Worm (Caenorhabditis elegans): ENCODE results near the gene cest-5.2.
A peak's percentile ranks its signal among the peaks of the same experiment; 100 is the strongest.

cest-5.2 gene

ce11 chrIV:6627798-6628197 is at the start of gene cest-5.2:
Gene cest-5.2, minus strand, starts transcription at chrIV:6627925.
- TF ChIP-seq nhr-90 (tag; optimal IDR thresholded peaks at IDR 0.05; ENCODE audit: poor library complexity), result peak; percentile 9
- no peak for TF ChIP-seq lin-15B (tag; optimal IDR thresholded peaks at IDR 0.05)
- TF ChIP-seq elt-2 (tag; optimal IDR thresholded peaks at IDR 0.05), result peak; percentile 51
- TF ChIP-seq pag-3 (tag; optimal IDR thresholded peaks at IDR 0.05; ENCODE audit: borderline replicate concordance, insufficient read depth), result no peak
- no peak for TF ChIP-seq skn-1 (tag; optimal IDR thresholded peaks at IDR 0.05)
- no peak for TF ChIP-seq fkh-8 (tag; optimal IDR thresholded peaks at IDR 0.05)
- TF ChIP-seq sptf-1 (tag; optimal IDR thresholded peaks at IDR 0.05), result no peak
- TF ChIP-seq isw-1 (GFP tag; IDR thresholded peaks at IDR 0.05), result no peak
- no peak for TF ChIP-seq ztf-4 (tag; optimal IDR thresholded peaks at IDR 0.05)

DNA sequence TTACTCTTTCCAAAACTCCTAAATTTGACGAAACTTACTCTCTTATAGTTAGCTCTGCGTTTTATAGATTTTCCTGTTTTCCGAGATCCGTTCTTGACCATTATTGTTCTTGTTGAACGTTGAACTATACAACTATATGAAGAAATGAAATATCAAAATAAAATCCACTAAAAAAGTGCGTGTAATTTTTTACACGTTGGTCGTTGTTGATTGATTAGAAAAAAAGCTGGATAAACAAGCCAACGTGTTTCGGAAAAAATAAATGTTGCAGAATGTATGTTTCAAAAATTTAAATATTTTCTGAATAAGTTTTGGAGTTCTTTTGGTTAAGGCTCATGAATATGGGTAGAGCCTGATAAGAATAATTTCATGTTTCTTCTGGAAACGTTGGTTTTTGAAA is 40.2 kb upstream of the cest-5.2 start, which contains the start of gene Y73B6A.1:
Y73B6A.1 (minus strand) TSS at position 101 of the 400 bp plus-strand sequence.
- TF ChIP-seq pax-3 (tag; optimal IDR thresholded peaks at IDR 0.05), result no peak
- TF ChIP-seq vab-15 (tag; optimal IDR thresholded peaks at IDR 0.05), result no peak
- no peak for TF ChIP-seq fos-1 (tag; optimal IDR thresholded peaks at IDR 0.05)
- no peak for TF ChIP-seq blmp-1 (tag; optimal IDR thresholded peaks at IDR 0.05)
- TF ChIP-seq unc-130 (tag; optimal IDR thresholded peaks at IDR 0.05), result no peak
- TF ChIP-seq C16A3.4 (tag; optimal IDR thresholded peaks at IDR 0.05), result no peak
- no peak for TF ChIP-seq fkh-8 (tag; optimal IDR thresholded peaks at IDR 0.05)
- no peak for TF ChIP-seq lir-3 (tag; optimal IDR thresholded peaks at IDR 0.05; ENCODE audit: poor library complexity)
- no peak for TF ChIP-seq mep-1 (tag; optimal IDR thresholded peaks at IDR 0.05)
- TF ChIP-seq efl-3 (GFP tag; optimal IDR thresholded peaks at IDR 0.05), result no peak
- no peak for TF ChIP-seq egl-13 (tag; optimal IDR thresholded peaks at IDR 0.05)
- TF ChIP-seq ztf-4 (tag; optimal IDR thresholded peaks at IDR 0.05), result no peak
- no peak for TF ChIP-seq fkh-4 (tag; optimal IDR thresholded peaks at IDR 0.05; ENCODE audit: borderline replicate concordance)
- no peak for TF ChIP-seq pag-3 (tag; optimal IDR thresholded peaks at IDR 0.05; ENCODE audit: borderline replicate concordance, insufficient read depth)
- TF ChIP-seq elt-3 (tag; optimal IDR thresholded peaks at IDR 0.05), result no peak
- TF ChIP-seq nhr-20 (tag; optimal IDR thresholded peaks at IDR 0.05), result no peak
- no peak for TF ChIP-seq pqm-1 (tag; optimal IDR thresholded peaks at IDR 0.05)
- no peak for TF ChIP-seq fkh-10 (GFP tag; optimal IDR thresholded peaks at IDR 0.05)

DNA sequence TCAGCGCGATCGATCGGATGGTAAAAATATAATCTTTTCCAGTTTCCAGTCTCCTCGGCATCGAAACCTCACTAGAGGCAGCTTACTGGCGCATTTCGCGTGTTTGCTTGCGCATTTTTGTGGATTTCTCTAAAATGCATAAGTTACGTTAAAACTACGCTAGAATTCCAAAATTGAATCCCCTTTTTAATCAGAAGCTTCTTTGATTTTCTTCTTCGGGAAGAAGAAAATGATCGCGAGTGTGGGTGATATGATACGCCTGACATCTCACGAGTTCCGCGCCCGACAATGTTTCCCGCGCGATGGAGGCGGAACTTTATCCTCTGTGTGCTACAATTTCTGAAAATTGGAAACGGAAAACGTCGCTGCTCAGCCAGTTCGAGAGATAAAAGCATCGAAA is 36.6 kb upstream of the cest-5.2 start:
- TF ChIP-seq unc-86 (tag; optimal IDR thresholded peaks at IDR 0.05) (no peak), snpc-4 (tag; optimal IDR thresholded peaks at IDR 0.05) (peak; percentile 31)

- no peak for TF ChIP-seq skn-1 (tag; optimal IDR thresholded peaks at IDR 0.05)
- TF ChIP-seq elt-3 (tag; optimal IDR thresholded peaks at IDR 0.05), result peak; percentile 55 to 88 (median 74)
- TF ChIP-seq zip-4 (GFP tag; optimal IDR thresholded peaks at IDR 0.05), result no peak
- TF ChIP-seq mep-1 (tag; optimal IDR thresholded peaks at IDR 0.05), result peak; percentile 36
- TF ChIP-seq hlh-4 (tag; optimal IDR thresholded peaks at IDR 0.05), result no peak
- peak; percentile 10 for TF ChIP-seq nhr-90 (tag; optimal IDR thresholded peaks at IDR 0.05; ENCODE audit: poor library complexity)
- no peak for TF ChIP-seq sox-4 (tag; optimal IDR thresholded peaks at IDR 0.05)
- peak; percentile 45 for TF ChIP-seq nhr-20 (tag; optimal IDR thresholded peaks at IDR 0.05)
- TF ChIP-seq lin-14 (GFP tag; optimal IDR thresholded peaks at IDR 0.05), result peak; percentile 61
- TF ChIP-seq irx-1 (tag; optimal IDR thresholded peaks at IDR 0.05), result no peak
- no peak for TF ChIP-seq nhr-12 (tag; optimal IDR thresholded peaks at IDR 0.05)
- TF ChIP-seq C34B4.2 (tag; optimal IDR thresholded peaks at IDR 0.05), result no peak
- no peak for TF ChIP-seq aly-2 (tag; optimal IDR thresholded peaks at IDR 0.05)
- no peak for TF ChIP-seq efl-3 (GFP tag; optimal IDR thresholded peaks at IDR 0.05)
- no peak for TF ChIP-seq mab-9 (GFP tag; IDR thresholded peaks at IDR 0.05)
- TF ChIP-seq vab-15 (tag; optimal IDR thresholded peaks at IDR 0.05), result no peak
- TF ChIP-seq fkh-10 (GFP tag; optimal IDR thresholded peaks at IDR 0.05), result no peak
- TF ChIP-seq nhr-76 (tag; optimal IDR thresholded peaks at IDR 0.05), result no peak
- TF ChIP-seq lin-15B (tag; optimal IDR thresholded peaks at IDR 0.05), result no peak
- TF ChIP-seq pag-3 (tag; optimal IDR thresholded peaks at IDR 0.05; ENCODE audit: borderline replicate concordance, insufficient read depth), result no peak
- TF ChIP-seq sptf-1 (tag; optimal IDR thresholded peaks at IDR 0.05), result no peak
- TF ChIP-seq zag-1 (tag; optimal IDR thresholded peaks at IDR 0.05), result no peak
- no peak for TF ChIP-seq nhr-19 (GFP tag; conservative IDR thresholded peaks at IDR 0.05)
- no peak for TF ChIP-seq elt-2 (tag; optimal IDR thresholded peaks at IDR 0.05)
- no peak for TF ChIP-seq nhr-11 (tag; optimal IDR thresholded peaks at IDR 0.05)
- no peak for TF ChIP-seq fkh-4 (tag; optimal IDR thresholded peaks at IDR 0.05; ENCODE audit: borderline replicate concordance)
- no peak for TF ChIP-seq unc-130 (tag; optimal IDR thresholded peaks at IDR 0.05)
- no peak for TF ChIP-seq lsy-2 (tag; optimal IDR thresholded peaks at IDR 0.05)
- no peak for TF ChIP-seq unc-86 (tag; optimal IDR thresholded peaks at IDR 0.05)
- TF ChIP-seq nhr-77 (tag; optimal IDR thresholded peaks at IDR 0.05), result no peak
- no peak for TF ChIP-seq tlp-1 (tag; optimal IDR thresholded peaks at IDR 0.05)
- TF ChIP-seq snu-23 (GFP tag; optimal IDR thresholded peaks at IDR 0.05), result peak; percentile 40
- TF ChIP-seq ets-5 (GFP tag; IDR thresholded peaks at IDR 0.05), result no peak
- TF ChIP-seq nhr-85 (tag), result peak; percentile 78
These were observed 29.9 kb upstream of the cest-5.2 start, which contains the start of gene C01B10.11 for ce11 chrIV:6657519-6658031. Gene C01B10.11, plus strand, starts transcription at chrIV:6657981.

Data from whole organism, L1 larva.